Worm (Caenorhabditis elegans): ENCODE results near the gene ilys-5.

DNA sequence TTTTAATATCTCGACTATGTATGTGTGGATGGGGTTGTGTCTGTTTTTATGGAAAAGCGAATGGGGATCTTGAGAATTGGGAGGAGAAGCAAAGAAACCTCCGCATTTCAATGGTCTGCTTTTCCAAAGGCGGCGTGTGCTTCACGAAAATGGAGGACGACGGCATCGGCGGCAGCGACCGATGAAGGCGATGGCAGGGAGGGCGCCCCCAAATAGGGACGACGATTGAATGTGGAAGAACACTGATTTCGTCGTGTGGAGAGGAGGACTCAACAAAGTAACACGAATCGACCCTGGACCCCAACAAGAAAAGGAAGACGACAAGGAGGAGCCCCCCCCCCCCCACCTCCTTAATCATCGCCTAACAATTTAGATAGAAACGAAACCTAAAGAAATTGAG lies 36.3 kb upstream of the ilys-5 start:
- TF ChIP-seq hmbx-1 (tag; optimal IDR thresholded peaks at IDR 0.05) (no peak), ama-1 (optimal IDR thresholded peaks at IDR 0.05) (no peak), B0310.2 (tag; optimal IDR thresholded peaks at IDR 0.05) (no peak), pes-1 (GFP tag; IDR thresholded peaks at IDR 0.05) (no peak), hmg-4 (GFP tag; optimal IDR thresholded peaks at IDR 0.05) (no peak), F13C5.2 (tag; optimal IDR thresholded peaks at IDR 0.05) (no peak), flt-1 (GFP tag; IDR thresholded peaks at IDR 0.05) (no peak), tbx-37 (GFP tag; conservative IDR thresholded peaks at IDR 0.05) (no peak), ceh-13 (GFP tag; optimal IDR thresholded peaks at IDR 0.05) (no peak), tra-4 (tag; optimal IDR thresholded peaks at IDR 0.05) (no peak), scrt-1 (GFP tag; IDR thresholded peaks at IDR 0.05) (no peak), hnd-1 (tag; optimal IDR thresholded peaks at IDR 0.05) (no peak), tbx-11 (GFP tag; IDR thresholded peaks at IDR 0.05) (no peak)

Data from whole organism, early embryonic.